Worm (Caenorhabditis elegans): Measurements from ENCODE around the gene clec-42.
"Not testable (repeated sequence)": the region's sequence is repeated elsewhere in the genome, so short reads cannot be mapped to it uniquely, and the experiment has no call there.

clec-42 gene

ce11 chrV:18189181-18189580 lies 2.0 kb upstream of the clec-42 start, which contains the start of gene clec-246:
Gene clec-246 (plus strand): TSS chrV:18189481.
- TF ChIP-seq nhr-237 (tag; optimal IDR thresholded peaks at IDR 0.05) (no peak), blmp-1 (tag; optimal IDR thresholded peaks at IDR 0.05) (no peak), flh-1 (GFP tag; optimal IDR thresholded peaks at IDR 0.05) (no peak), tbx-8 (GFP tag; optimal IDR thresholded peaks at IDR 0.05) (no peak), cnd-1 (tag; optimal IDR thresholded peaks at IDR 0.05) (no peak), hlh-1 (tag; optimal IDR thresholded peaks at IDR 0.05) (no peak), elt-3 (tag; optimal IDR thresholded peaks at IDR 0.05) (no peak), ceh-43 (GFP tag; optimal IDR thresholded peaks at IDR 0.05) (no peak), ces-1 (GFP tag; optimal IDR thresholded peaks at IDR 0.05) (no peak), elt-1 (tag; optimal IDR thresholded peaks at IDR 0.05; ENCODE audit: borderline replicate concordance, insufficient read depth) (no peak), drap-1 (GFP tag; optimal IDR thresholded peaks at IDR 0.05) (no peak), pha-4 (tag; optimal IDR thresholded peaks at IDR 0.05) (no peak), M03D4.4 (tag; optimal IDR thresholded peaks at IDR 0.05) (no peak)

ce11 chrV:18195006-18195405 lies 3.8 kb downstream of the clec-42 start, which contains the start of gene F16H6.3:
Gene F16H6.3 (plus strand): TSS chrV:18195306.
- TF ChIP-seq nhr-76 (tag; optimal IDR thresholded peaks at IDR 0.05) (no peak), mep-1 (tag; optimal IDR thresholded peaks at IDR 0.05) (no peak), nhr-28 (tag; optimal IDR thresholded peaks at IDR 0.05) (no peak), hlh-1 (tag; optimal IDR thresholded peaks at IDR 0.05) (no peak), ham-2 (GFP tag; optimal IDR thresholded peaks at IDR 0.05) (no peak), nhr-2 (tag; optimal IDR thresholded peaks at IDR 0.05) (no peak), drap-1 (GFP tag; optimal IDR thresholded peaks at IDR 0.05) (no peak), mls-2 (tag; optimal IDR thresholded peaks at IDR 0.05) (no peak), ceh-43 (GFP tag; optimal IDR thresholded peaks at IDR 0.05) (no peak), ceh-39 (tag; optimal IDR thresholded peaks at IDR 0.05) (no peak)

- TF ChIP-seq nhr-12 (tag; optimal IDR thresholded peaks at IDR 0.05) (no peak), ces-1 (GFP tag; optimal IDR thresholded peaks at IDR 0.05) (no peak), mep-1 (tag; optimal IDR thresholded peaks at IDR 0.05) (no peak), M03D4.4 (tag; optimal IDR thresholded peaks at IDR 0.05) (no peak), hlh-1 (tag; optimal IDR thresholded peaks at IDR 0.05) (no peak), tbx-8 (GFP tag; optimal IDR thresholded peaks at IDR 0.05) (no peak), unc-120 (tag; optimal IDR thresholded peaks at IDR 0.05; ENCODE audit: poor library complexity, severe bottlenecking) (no peak), flh-1 (GFP tag; optimal IDR thresholded peaks at IDR 0.05) (no peak)
Measured at ce11 chrV:18198421-18198820, 7.2 kb downstream of the clec-42 start, which contains the start of gene F16H6.4. Gene F16H6.4 (plus strand): TSS chrV:18198721.

ce11 chrV:18209071-18209470 lies 17.9 kb downstream of the clec-42 start, which contains the start of gene F16H6.7:
Gene F16H6.7 (minus strand): TSS chrV:18209171.
- TF ChIP-seq nhr-12 (tag; optimal IDR thresholded peaks at IDR 0.05) (no peak), flh-1 (GFP tag; optimal IDR thresholded peaks at IDR 0.05) (no peak), tbx-8 (GFP tag; optimal IDR thresholded peaks at IDR 0.05) (no peak), lin-13 (tag; optimal IDR thresholded peaks at IDR 0.05) (no peak), lsy-2 (tag; optimal IDR thresholded peaks at IDR 0.05) (no peak)

- TF ChIP-seq tbx-8 (GFP tag; optimal IDR thresholded peaks at IDR 0.05) (no peak), mls-2 (tag; optimal IDR thresholded peaks at IDR 0.05) (no peak), ceh-43 (GFP tag; optimal IDR thresholded peaks at IDR 0.05) (no peak), sem-2 (GFP tag; optimal IDR thresholded peaks at IDR 0.05) (no peak), unc-62 (GFP tag; optimal IDR thresholded peaks at IDR 0.05) (no peak), flh-1 (GFP tag; optimal IDR thresholded peaks at IDR 0.05) (no peak), hlh-1 (tag; optimal IDR thresholded peaks at IDR 0.05) (no peak), mab-5 (tag; optimal IDR thresholded peaks at IDR 0.05) (no peak), pha-4 (tag; optimal IDR thresholded peaks at IDR 0.05) (no peak), elt-3 (tag; optimal IDR thresholded peaks at IDR 0.05) (no peak), nhr-2 (tag; optimal IDR thresholded peaks at IDR 0.05) (no peak), nhr-28 (tag; optimal IDR thresholded peaks at IDR 0.05) (no peak), blmp-1 (tag; optimal IDR thresholded peaks at IDR 0.05) (no peak), elt-1 (tag; optimal IDR thresholded peaks at IDR 0.05; ENCODE audit: borderline replicate concordance, insufficient read depth) (no peak)
Measured at ce11 chrV:18212848-18213247, 21.6 kb downstream of the clec-42 start.

- not testable (repeated sequence) for TF ChIP-seq mep-1 (tag; optimal IDR thresholded peaks at IDR 0.05); unc-120 (tag; optimal IDR thresholded peaks at IDR 0.05; ENCODE audit: poor library complexity, severe bottlenecking); M03D4.4 (tag; optimal IDR thresholded peaks at IDR 0.05)
Measured at ce11 chrV:18216175-18216574, 25.0 kb downstream of the clec-42 start, which contains the start of gene F16H6.8. Gene F16H6.8 (minus strand): TSS chrV:18216275.

All from whole organism, mixed stage, embryonic.